Fruit fly (Drosophila melanogaster): Measurements from ENCODE around the gene Rim.

- TF ChIP-seq Dll (optimal IDR thresholded peaks at IDR 0.05) (no peak), pan (optimal IDR thresholded peaks at IDR 0.05) (no peak)
Observed at dm6 chr3R:17950398-17950797, 34.0 kb upstream of the Rim start.
